Worm (Caenorhabditis elegans): ENCODE results near the gene acy-2.

DNA sequence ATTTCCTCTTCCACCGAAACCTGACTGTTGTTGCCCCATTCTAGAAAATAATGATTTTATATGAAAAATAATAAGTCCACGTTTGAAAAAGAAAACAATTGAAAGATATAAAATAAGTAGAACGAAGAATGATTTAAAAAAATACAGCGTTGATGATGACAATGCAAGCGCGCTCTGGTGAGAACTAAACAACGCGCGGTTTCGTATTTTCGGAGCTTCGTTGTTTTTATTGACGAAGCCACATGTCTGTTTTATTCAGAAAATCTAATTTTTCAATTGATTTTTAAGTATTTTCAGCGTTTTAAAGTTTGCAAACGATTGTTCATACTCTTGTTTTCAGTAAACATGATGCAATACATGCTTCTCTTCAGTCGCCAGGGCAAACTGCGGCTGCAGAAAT, 41.8 kb downstream of the acy-2 start, which contains the start of the genes rpt-2 and aps-1:
- TF ChIP-seq fos-1 (tag; optimal IDR thresholded peaks at IDR 0.05), result no peak
- TF ChIP-seq xbp-1 (tag; optimal IDR thresholded peaks at IDR 0.05), result peak; percentile 93
- peak in 2 of 6 experiments; percentile 64 to 87 for TF ChIP-seq elt-3 (tag; optimal IDR thresholded peaks at IDR 0.05)
- TF ChIP-seq nhr-237 (tag; optimal IDR thresholded peaks at IDR 0.05), result peak; percentile 43
- TF ChIP-seq ceh-82 (tag; optimal IDR thresholded peaks at IDR 0.05), result peak; percentile 73 to 86 (median 86)
- peak; percentile 75 for TF ChIP-seq aly-2 (tag; optimal IDR thresholded peaks at IDR 0.05)
- TF ChIP-seq unc-130 (tag; optimal IDR thresholded peaks at IDR 0.05), result peak; percentile 95
- TF ChIP-seq mdl-1 (tag; optimal IDR thresholded peaks at IDR 0.05), result peak in 1 of 2 experiments; percentile 80
- no peak for TF ChIP-seq zag-1 (tag; optimal IDR thresholded peaks at IDR 0.05)
- TF ChIP-seq pag-3 (tag; optimal IDR thresholded peaks at IDR 0.05; ENCODE audit: borderline replicate concordance, insufficient read depth), result peak; percentile 46
- peak; percentile 15 for TF ChIP-seq elt-2 (tag; optimal IDR thresholded peaks at IDR 0.05)
- peak; percentile 33 for TF ChIP-seq zip-4 (GFP tag; optimal IDR thresholded peaks at IDR 0.05)
- TF ChIP-seq snu-23 (GFP tag; optimal IDR thresholded peaks at IDR 0.05), result peak; percentile 94

Measured in whole organism, L1 larva.